Fruit fly (Drosophila melanogaster) whole organism: Measurements from ENCODE around the gene Akr1B.

Experiments
- CG8478 ChIP-seq: fragments of >200 bp; optimal IDR thresholded peaks from 2 replicates; lab custom pipeline; 2018; ENCODE audit warnings: inconsistent platforms
- Dll ChIP-seq: fragments of >200 bp; optimal IDR thresholded peaks from 2 replicates; lab custom pipeline; 2017
- EcR ChIP-seq, 2 experiments: fragments of >200 bp; optimal IDR thresholded peaks; 2 replicates each; lab custom pipeline; 2017; ENCODE audit warnings: missing biosample characterization in 2 of 2, missing genetic modification characterization in 2 of 2, missing genetic modification reagents in 2 of 2
- psq ChIP-seq: fragments of >200 bp; optimal IDR thresholded peaks from 2 replicates; lab custom pipeline; 2017

DNA sequence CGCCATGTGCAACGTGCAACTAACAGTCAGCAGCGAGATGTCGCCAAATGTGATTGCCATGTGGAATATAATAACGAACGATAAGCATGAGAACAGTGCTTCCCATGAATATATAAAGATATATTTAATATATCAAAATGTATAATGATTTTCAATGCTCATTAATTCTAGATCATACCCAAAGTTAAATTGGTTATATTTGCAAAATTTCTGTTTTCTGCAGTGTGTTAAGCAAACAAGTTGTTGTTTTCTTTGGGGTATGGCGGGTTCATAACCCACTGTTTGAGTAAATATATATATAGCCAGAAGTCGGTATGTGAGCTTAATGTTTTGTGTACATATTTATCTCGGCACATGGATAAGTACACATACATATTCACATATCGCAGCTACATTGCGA is 12.6 kb upstream of the Akr1B start:
- TF ChIP-seq EcR (GFP tag; optimal IDR thresholded peaks at IDR 0.05; lab: Kevin White, UChicago) (no peak), CG8478 (no peak), psq (lab: Kevin White, UChicago) (no peak), Dll (lab: Kevin White, UChicago) (no peak)
